Worm (Caenorhabditis elegans) whole organism, L4/young adult: ENCODE measurements around the gene C16E9.2.
A peak's percentile ranks its signal among the peaks of the same experiment; 100 is the strongest.

Experiments
- W03F9.2 ChIP-seq: fragments of 150-350 bp; optimal IDR thresholded peaks from 2 replicates; lab custom pipeline; 2014; ENCODE audit warnings: missing biosample characterization, missing genetic modification characterization
- dao-5 ChIP-seq: sonication (generic microtip); optimal IDR thresholded peaks from 2 replicates; lab custom pipeline; 2016; ENCODE audit warnings: missing genotype, missing genetic modification characterization, moderate library complexity, missing compliant biosample characterization
- him-1 ChIP-seq: sonication (generic microtip); optimal IDR thresholded peaks from 2 replicates; lab custom pipeline; 2016; ENCODE audit warnings: missing genotype, missing genetic modification reagents, missing genetic modification characterization, missing compliant biosample characterization

C16E9.2 gene

DNA sequence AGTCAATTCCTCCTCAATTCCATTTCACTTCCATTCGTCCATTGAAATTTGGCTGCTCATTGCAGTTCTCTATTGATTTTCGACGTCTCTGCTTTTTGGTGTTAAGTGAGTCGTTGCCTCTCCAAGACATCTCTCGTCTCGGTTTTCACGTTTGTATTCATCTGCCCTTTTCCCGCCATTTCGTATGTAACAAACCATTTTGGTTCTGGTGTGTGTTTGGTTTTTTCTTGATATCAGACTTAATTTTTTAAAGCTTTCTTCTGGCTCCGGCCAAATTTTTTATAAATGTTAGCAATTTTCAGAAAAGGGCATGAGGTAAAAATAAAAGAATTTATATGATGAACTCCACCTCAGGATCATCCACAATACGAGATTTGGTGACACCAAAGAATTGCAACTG lies at the start of gene C16E9.2:
Gene C16E9.2, plus strand, starts transcription at position 301 of the 400 bp plus-strand sequence.
- no peak for TF ChIP-seq W03F9.2 (tag; lab: Kevin White, UChicago)
- TF ChIP-seq him-1 (tag; lab: Kevin White, UChicago): no peak
- no peak for TF ChIP-seq dao-5 (tag; lab: Kevin White, UChicago)

DNA sequence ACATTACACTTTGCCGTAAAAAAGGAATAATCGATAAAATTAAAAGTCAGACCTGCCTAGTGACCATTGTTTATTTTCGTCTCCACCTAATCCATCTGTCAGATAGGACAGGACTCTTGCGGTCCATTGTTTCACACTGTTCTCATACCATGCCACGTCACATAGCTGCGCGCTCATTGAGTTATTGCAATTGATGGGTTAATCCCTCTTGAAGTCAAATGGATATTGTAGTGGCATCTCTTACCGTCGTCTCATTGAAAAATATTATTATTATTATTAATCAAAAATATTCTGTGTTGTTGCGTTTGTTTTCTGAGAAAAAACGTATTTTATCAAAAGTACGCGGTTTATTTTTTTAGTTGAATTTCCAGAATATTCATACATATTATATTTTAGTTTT lies 47.3 kb upstream of the C16E9.2 start:
- no peak for TF ChIP-seq dao-5 (tag; lab: Kevin White, UChicago)
- no peak for TF ChIP-seq W03F9.2 (tag; lab: Kevin White, UChicago)
- no peak for TF ChIP-seq him-1 (tag; lab: Kevin White, UChicago)

DNA sequence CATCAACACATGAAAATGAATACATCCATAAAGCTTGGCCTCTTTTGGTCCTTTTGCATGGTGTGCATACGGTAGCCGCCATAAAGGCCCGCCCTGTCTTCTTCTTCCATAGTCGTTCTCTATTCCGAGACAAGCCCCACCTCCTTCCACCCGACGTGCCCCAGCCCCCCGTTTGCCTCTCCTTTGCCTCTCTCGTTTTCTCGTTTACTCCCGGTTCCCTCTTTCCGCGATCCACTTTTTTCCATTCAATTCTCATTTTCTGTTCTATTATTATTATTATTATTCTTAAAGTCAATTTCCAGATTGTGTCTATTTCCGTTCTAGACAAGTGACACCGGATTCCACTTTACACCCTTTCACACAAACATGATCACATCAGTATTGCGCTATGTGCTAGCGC lies 46.2 kb upstream of the C16E9.2 start, which contains the start of gene unc-6:
Gene unc-6, plus strand, starts transcription at position 301 of the 400 bp plus-strand sequence.
- TF ChIP-seq dao-5 (tag; lab: Kevin White, UChicago) (no peak), W03F9.2 (tag; lab: Kevin White, UChicago) (no peak), him-1 (tag; lab: Kevin White, UChicago) (no peak)

DNA sequence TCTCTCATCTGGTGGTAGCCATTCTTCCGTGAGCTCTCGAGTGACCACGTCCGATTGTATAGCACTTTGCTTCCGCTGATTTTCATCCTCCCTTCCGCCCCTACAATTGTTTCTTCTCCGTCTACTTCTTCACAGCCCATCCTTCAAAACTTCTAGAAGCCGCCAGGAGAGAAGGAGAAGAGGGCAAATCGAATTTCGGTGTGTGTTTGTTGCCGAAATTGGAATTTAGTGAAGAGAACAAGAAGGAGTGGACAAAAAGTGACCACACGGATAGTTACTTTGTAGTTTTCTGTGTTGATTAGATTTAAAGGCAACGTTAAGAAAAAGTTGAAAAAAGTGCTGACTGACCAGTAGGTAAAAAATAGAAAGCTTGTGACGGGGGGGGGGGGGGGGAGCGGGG lies 42.5 kb upstream of the C16E9.2 start:
- TF ChIP-seq W03F9.2 (tag; lab: Kevin White, UChicago): no peak
- no peak for TF ChIP-seq dao-5 (tag; lab: Kevin White, UChicago)
- no peak for TF ChIP-seq him-1 (tag; lab: Kevin White, UChicago)

DNA sequence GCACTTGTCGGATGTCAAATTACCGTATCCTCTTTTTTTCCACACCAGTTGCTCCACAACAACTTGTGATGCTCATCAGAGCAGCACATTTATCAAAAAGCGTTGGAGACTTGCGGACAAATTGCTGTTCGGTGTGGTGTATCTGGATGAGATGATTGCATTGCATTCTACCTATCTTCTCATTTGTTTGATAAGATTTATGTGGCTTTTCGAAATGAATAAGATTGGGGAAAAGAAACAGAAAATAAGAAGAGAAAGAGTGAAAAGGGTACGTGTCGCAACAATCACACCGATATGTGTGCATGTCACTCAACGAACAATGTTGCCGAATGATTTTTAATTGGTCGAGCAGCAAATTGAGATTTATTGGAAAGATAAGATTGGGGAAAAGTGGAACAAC lies 41.4 kb upstream of the C16E9.2 start:
- TF ChIP-seq dao-5 (tag; lab: Kevin White, UChicago) (no peak), him-1 (tag; lab: Kevin White, UChicago) (no peak), W03F9.2 (tag; lab: Kevin White, UChicago) (no peak)

DNA sequence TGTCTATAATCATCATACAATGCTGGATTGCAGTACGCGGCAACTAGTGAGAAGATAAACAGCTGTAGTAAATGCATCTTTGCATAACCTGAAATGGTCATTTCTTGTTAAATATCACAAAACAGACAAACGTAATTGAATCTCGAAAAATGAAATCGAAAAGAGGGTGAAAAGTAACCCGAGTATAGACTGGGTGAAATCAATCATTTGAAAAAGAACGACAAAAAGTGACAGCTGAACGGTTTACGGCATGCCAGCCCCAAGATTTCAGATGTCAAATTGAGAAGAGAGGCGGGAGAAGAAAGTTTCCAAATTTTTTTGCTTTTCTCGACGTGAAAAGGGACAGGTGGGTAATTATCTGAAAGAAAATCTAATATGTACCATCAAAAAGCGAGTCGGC lies 35.7 kb upstream of the C16E9.2 start, which contains the start of gene F14B8.4:
Gene F14B8.4, minus strand, starts transcription at position 101 of the 400 bp plus-strand sequence.
- TF ChIP-seq W03F9.2 (tag; lab: Kevin White, UChicago) (no peak), him-1 (tag; lab: Kevin White, UChicago) (no peak)

DNA sequence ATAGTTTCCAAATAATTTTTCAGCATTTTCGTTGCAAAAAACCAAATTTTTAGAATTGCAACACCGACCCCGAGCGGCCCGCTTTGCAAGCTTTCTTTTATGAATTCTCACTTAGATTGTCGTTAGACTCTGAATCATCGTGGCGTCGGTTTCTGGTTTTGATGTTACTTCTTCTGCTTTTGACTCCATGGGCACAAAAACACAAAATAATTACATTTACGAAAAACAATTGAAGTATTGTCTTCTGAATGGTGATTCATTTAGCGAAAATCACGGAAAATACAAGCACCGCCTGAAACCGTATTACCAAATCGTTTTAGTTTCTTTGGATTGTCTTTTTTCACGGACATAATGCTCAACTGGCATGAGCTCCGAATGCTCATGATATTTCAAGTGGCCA lies 34.5 kb upstream of the C16E9.2 start, which contains the start of gene pes-23:
Gene pes-23, plus strand, starts transcription at position 301 of the 400 bp plus-strand sequence.
- no peak for TF ChIP-seq dao-5 (tag; lab: Kevin White, UChicago)
- no peak for TF ChIP-seq W03F9.2 (tag; lab: Kevin White, UChicago)
- TF ChIP-seq him-1 (tag; lab: Kevin White, UChicago): no peak

DNA sequence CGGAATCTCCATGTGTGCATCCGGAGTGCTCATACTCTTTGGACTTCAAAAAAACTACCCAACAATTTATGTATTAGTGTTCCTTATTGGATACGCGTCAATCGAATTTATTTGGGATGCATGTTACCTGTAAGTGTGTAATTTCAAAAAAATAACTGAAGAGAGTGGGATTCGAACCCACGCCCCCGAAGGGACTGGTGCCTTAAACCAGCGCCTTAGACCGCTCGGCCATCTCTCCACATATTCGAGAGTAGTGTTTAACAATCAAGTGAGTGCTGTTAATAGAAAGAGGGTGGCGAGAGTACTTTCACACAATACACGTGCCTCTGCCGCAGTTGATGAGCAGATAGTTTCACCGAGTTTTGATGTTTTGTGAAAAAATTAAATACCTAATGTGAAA lies 32.6 kb upstream of the C16E9.2 start:
- TF ChIP-seq him-1 (tag; lab: Kevin White, UChicago) (no peak), dao-5 (tag; lab: Kevin White, UChicago) (peak; percentile 14)

DNA sequence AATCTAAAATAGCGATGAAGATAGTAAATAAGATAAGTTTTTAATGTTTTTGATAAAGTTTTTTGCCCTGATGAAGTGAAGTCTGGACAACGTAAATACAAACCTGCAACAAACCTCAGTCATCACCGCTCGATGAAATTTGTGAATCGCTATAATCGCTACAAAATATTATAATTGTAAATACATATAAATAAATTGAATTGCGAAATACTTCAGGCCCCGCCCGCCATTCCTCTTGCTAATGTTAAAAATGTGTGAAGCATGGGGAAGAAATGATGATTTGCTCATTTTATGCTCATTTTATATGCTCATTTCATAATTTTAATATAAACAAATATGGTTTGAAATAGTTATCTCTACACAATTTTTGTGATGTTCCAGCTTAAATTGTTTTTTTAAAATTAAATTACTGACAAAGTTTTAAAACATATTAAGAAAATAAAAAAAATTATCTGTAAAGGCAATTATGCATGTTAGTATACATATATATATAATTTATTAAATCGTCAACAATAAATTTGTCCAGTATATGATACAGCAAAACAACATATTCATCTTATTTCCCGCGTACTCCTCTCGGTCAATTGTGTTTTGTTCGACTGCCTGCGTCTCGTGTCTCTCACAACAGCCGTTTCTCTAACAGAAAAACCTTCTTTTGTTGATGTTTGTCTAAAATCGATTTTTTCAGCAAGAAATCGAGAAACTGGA lies 31.3 kb upstream of the C16E9.2 start, which contains the start of gene sid-5:
Gene sid-5, plus strand, starts transcription at position 658 of the 708 bp plus-strand sequence.
- TF ChIP-seq dao-5 (tag; lab: Kevin White, UChicago): no peak
- TF ChIP-seq W03F9.2 (tag; lab: Kevin White, UChicago): no peak
- TF ChIP-seq him-1 (tag; lab: Kevin White, UChicago): no peak

DNA sequence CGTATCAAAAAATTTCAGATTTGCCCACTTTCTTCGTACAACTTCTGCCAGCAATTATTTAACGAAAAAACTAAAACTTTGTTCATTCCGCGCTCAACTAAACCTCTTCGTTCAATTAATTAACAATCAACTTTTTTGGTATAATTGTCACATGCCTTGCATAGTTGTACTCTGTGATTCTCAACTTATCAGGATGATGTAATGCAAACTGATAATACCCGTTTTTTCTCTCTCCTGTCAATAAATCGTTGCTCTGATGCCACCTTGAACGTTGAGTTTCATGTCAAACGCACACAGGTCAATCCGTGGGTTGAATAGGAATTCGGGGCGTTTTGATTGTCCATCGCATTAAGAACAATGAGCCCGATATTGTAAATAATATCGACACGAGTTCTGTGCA lies 29.9 kb upstream of the C16E9.2 start:
- TF ChIP-seq him-1 (tag; lab: Kevin White, UChicago) (no peak), dao-5 (tag; lab: Kevin White, UChicago) (no peak), W03F9.2 (tag; lab: Kevin White, UChicago) (no peak)

DNA sequence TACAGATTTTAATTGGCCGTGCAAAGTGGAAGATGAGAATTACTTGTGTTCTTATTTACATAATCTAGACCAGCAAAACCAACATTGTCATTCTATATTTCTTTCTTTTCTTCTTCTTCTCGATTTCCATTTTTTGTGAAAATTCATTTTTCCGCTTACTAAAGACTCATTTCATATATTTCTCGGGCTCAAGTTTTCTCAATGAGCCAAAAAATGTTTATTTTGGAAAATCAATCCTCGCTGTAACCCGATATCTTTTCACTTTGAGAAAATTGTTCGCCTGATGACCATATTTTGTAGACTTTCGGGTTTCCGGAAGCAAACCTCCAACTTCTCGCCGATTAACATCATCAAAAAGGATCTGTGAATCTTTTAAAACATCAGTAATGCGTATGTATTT lies 21.5 kb upstream of the C16E9.2 start, which contains the start of gene nhx-4:
Gene nhx-4, plus strand, starts transcription at position 301 of the 400 bp plus-strand sequence.
- TF ChIP-seq him-1 (tag; lab: Kevin White, UChicago): no peak
- no peak for TF ChIP-seq W03F9.2 (tag; lab: Kevin White, UChicago)
- TF ChIP-seq dao-5 (tag; lab: Kevin White, UChicago): no peak

DNA sequence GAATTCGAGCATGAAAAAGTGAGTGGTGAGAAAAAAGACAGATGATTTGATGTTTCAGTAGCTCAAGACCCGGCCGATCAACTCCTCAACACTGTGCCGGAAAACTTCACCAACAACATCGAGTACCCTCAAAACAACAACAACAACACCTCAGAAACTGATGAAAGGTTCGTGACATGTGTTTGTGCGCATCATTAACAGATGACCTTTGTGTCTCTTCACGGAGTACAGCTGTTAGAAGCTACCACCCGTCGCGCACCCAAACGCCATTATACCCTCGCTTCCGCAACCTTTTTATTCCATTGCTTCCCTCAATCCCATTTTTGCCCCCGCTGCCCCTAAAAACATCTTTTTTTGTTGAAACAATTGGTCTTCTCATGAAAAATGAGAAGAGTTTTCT lies 20.3 kb upstream of the C16E9.2 start:
- TF ChIP-seq W03F9.2 (tag; lab: Kevin White, UChicago) (no peak), dao-5 (tag; lab: Kevin White, UChicago) (no peak), him-1 (tag; lab: Kevin White, UChicago) (no peak)

DNA sequence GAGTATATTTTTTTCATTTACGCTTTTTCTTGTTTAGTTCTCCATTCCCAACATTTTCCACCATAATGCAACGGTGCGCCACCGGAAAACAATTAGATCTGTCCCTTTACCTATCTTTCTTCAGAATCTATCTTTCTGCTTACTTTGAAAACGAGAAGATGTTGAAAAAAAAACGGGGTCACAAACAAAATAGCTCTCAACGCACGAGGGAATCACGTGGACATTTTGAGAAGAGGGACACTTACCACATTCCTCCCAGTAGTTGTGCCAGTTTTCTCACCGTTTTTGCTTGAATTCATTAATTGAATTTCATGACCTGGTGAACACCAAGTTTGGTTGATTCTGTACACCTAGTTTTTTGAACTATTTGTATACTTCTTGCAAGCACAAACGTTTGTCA lies 19.4 kb upstream of the C16E9.2 start:
- TF ChIP-seq dao-5 (tag; lab: Kevin White, UChicago) (no peak), W03F9.2 (tag; lab: Kevin White, UChicago) (no peak), him-1 (tag; lab: Kevin White, UChicago) (no peak)

DNA sequence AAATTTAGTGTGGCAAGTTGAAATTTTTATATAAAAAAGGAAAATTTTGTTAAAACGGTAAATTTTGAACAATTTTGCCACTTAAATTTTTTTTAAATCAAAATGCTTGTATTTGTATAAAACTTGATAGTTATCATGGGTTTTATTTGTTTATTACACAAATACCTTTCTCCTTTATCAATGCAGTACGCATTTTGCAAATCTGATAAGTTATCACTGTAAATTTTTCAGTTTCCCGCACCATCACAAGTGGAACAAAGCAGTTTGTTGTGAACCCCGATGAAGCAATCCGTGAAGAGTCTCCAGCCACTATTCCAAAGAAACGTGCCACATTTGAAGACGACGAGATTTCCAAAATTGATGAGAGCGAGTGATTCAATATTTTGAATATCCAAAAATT lies 15.4 kb upstream of the C16E9.2 start:
- TF ChIP-seq him-1 (tag; lab: Kevin White, UChicago): no peak
- TF ChIP-seq W03F9.2 (tag; lab: Kevin White, UChicago): no peak
- no peak for TF ChIP-seq dao-5 (tag; lab: Kevin White, UChicago)
